Worm (Caenorhabditis elegans) whole organism, L3 larva: ENCODE data around the gene ltd-1.

Experiments
- R02D3.7 ChIP-seq: fragments of 150-350 bp; optimal IDR thresholded peaks from 2 replicates; lab custom pipeline; 2014; ENCODE audit warnings: missing biosample characterization, missing genetic modification characterization
- ama-1 ChIP-seq: fragments of 150-350 bp; optimal IDR thresholded peaks from 2 replicates; lab custom pipeline; 2018
- ceh-16 ChIP-seq: sonication (generic microtip); optimal IDR thresholded peaks from 2 replicates; lab custom pipeline; 2017; ENCODE audit warnings: missing biosample characterization, missing genetic modification characterization
- ceh-28 ChIP-seq: fragments of 150-350 bp; optimal IDR thresholded peaks from 2 replicates; lab custom pipeline; 2014; ENCODE audit warnings: missing biosample characterization, missing genetic modification reagents, missing genetic modification characterization
- ceh-82 ChIP-seq: fragments of 150-350 bp; optimal IDR thresholded peaks from 2 replicates; lab custom pipeline; 2014; ENCODE audit warnings: missing biosample characterization, missing genetic modification characterization
- ceh-9 ChIP-seq: sonication (generic microtip); optimal IDR thresholded peaks from 2 replicates; lab custom pipeline; 2018; ENCODE audit warnings: missing biosample characterization, missing genetic modification characterization
- daf-12 ChIP-seq: fragments of 150-350 bp; optimal IDR thresholded peaks from 2 replicates; lab custom pipeline; 2014; ENCODE audit warnings: missing biosample characterization, missing genetic modification reagents, missing genetic modification characterization
- egl-27 ChIP-seq: sonication (generic microtip); optimal IDR thresholded peaks from 4 replicates; lab custom pipeline; 2017; ENCODE audit warnings: missing biosample characterization, missing genetic modification reagents, missing genetic modification characterization
- egl-5 ChIP-seq: fragments of 150-350 bp; optimal IDR thresholded peaks from 2 replicates; lab custom pipeline; 2017; ENCODE audit warnings: missing biosample characterization, missing genetic modification reagents, missing genetic modification characterization, inconsistent platforms
- elt-2 ChIP-seq: sonication (generic microtip); optimal IDR thresholded peaks from 2 replicates; lab custom pipeline; 2016; ENCODE audit warnings: missing genetic modification reagents, mild to moderate bottlenecking, missing genetic modification characterization, missing compliant biosample characterization
- fkh-2 ChIP-seq: fragments of 150-350 bp; optimal IDR thresholded peaks from 2 replicates; lab custom pipeline; 2014; ENCODE audit warnings: missing biosample characterization, missing genetic modification reagents, missing genetic modification characterization
- fos-1 ChIP-seq: fragments of 150-350 bp; optimal IDR thresholded peaks from 2 replicates; lab custom pipeline; 2014; ENCODE audit warnings: missing biosample characterization, missing genetic modification characterization
- hmg-11 ChIP-seq: sonication (generic microtip); optimal IDR thresholded peaks from 2 replicates; lab custom pipeline; 2016; ENCODE audit warnings: missing genetic modification characterization, missing compliant biosample characterization
- jun-1 ChIP-seq: fragments of 150-350 bp; optimal IDR thresholded peaks from 2 replicates; lab custom pipeline; 2014; ENCODE audit warnings: missing biosample characterization, missing genetic modification reagents, missing genetic modification characterization
- lin-15B ChIP-seq: fragments of 150-350 bp; optimal IDR thresholded peaks from 2 replicates; lab custom pipeline; 2014; ENCODE audit warnings: missing biosample characterization, missing genetic modification characterization
- lin-39 ChIP-seq: fragments of 150-350 bp; optimal IDR thresholded peaks from 2 replicates; lab custom pipeline; 2018; ENCODE audit warnings: missing biosample characterization, missing genetic modification reagents, missing genetic modification characterization
- lsy-12 ChIP-seq: sonication (generic microtip); optimal IDR thresholded peaks from 2 replicates; lab custom pipeline; 2016; ENCODE audit warnings: mild to moderate bottlenecking, missing genetic modification characterization, missing compliant biosample characterization
- mdl-1 ChIP-seq: fragments of 150-350 bp; optimal IDR thresholded peaks from 2 replicates; lab custom pipeline; 2014; ENCODE audit warnings: missing biosample characterization, missing genetic modification characterization
- nfya-1 ChIP-seq: sonication (generic microtip); optimal IDR thresholded peaks from 2 replicates; lab custom pipeline; 2017; ENCODE audit warnings: missing genetic modification characterization, mild to moderate bottlenecking, missing compliant biosample characterization, antibody characterized with exemption, moderate library complexity; ENCODE audit not compliant: insufficient read depth
- nhr-11 ChIP-seq: fragments of 150-350 bp; optimal IDR thresholded peaks from 2 replicates; lab custom pipeline; 2014; ENCODE audit warnings: missing biosample characterization, missing genetic modification characterization
- nhr-12 ChIP-seq: fragments of 150-350 bp; optimal IDR thresholded peaks from 2 replicates; lab custom pipeline; 2014; ENCODE audit warnings: missing biosample characterization, missing genetic modification characterization
- nhr-23 ChIP-seq: fragments of 150-350 bp; optimal IDR thresholded peaks from 2 replicates; lab custom pipeline; 2014; ENCODE audit warnings: missing biosample characterization, missing genetic modification reagents, missing genetic modification characterization
- nhr-25 ChIP-seq: sonication (generic microtip); optimal IDR thresholded peaks from 2 replicates; lab custom pipeline; 2017; ENCODE audit warnings: missing biosample characterization, missing genetic modification characterization
- nhr-28 ChIP-seq: fragments of 150-350 bp; optimal IDR thresholded peaks from 2 replicates; lab custom pipeline; 2014; ENCODE audit warnings: missing biosample characterization, missing genetic modification characterization
- nhr-43 ChIP-seq: sonication (generic microtip); optimal IDR thresholded peaks from 2 replicates; lab custom pipeline; 2016; ENCODE audit warnings: mild to moderate bottlenecking, missing genetic modification characterization, missing compliant biosample characterization; ENCODE audit not compliant: poor library complexity, severe bottlenecking
- pha-4 ChIP-seq: fragments of 150-350 bp; optimal IDR thresholded peaks from 2 replicates; lab custom pipeline; 2014; ENCODE audit warnings: missing biosample characterization, missing genetic modification reagents, missing genetic modification characterization
- pqm-1 ChIP-seq: fragments of 150-350 bp; optimal IDR thresholded peaks from 2 replicates; lab custom pipeline; 2017; ENCODE audit warnings: missing biosample characterization, missing genetic modification characterization, inconsistent platforms
- sea-2 ChIP-seq: fragments of 150-350 bp; sonication (generic microtip); optimal IDR thresholded peaks from 4 replicates; lab custom pipeline; 2014; ENCODE audit warnings: missing biosample characterization, missing genetic modification reagents, missing genetic modification characterization
- skn-1 ChIP-seq: fragments of 150-350 bp; optimal IDR thresholded peaks from 2 replicates; lab custom pipeline; 2014; ENCODE audit warnings: missing biosample characterization, missing genetic modification characterization
- snpc-4 ChIP-seq: fragments of 150-350 bp; optimal IDR thresholded peaks from 2 replicates; lab custom pipeline; 2014; ENCODE audit warnings: missing biosample characterization, missing genetic modification characterization
- tbx-2 ChIP-seq: sonication (generic microtip); optimal IDR thresholded peaks from 2 replicates; lab custom pipeline; 2016; ENCODE audit warnings: mild to moderate bottlenecking, missing genetic modification characterization, missing compliant biosample characterization
- unc-39 ChIP-seq: sonication (generic microtip); optimal IDR thresholded peaks from 4 replicates; lab custom pipeline; 2017; ENCODE audit warnings: missing biosample characterization, missing genetic modification characterization
- zag-1 ChIP-seq: fragments of 150-350 bp; optimal IDR thresholded peaks from 2 replicates; lab custom pipeline; 2014; ENCODE audit warnings: missing biosample characterization, missing genetic modification characterization
- ztf-4 ChIP-seq: fragments of 150-350 bp; optimal IDR thresholded peaks from 2 replicates; lab custom pipeline; 2014; ENCODE audit warnings: missing biosample characterization, missing genetic modification characterization

ltd-1 gene

DNA sequence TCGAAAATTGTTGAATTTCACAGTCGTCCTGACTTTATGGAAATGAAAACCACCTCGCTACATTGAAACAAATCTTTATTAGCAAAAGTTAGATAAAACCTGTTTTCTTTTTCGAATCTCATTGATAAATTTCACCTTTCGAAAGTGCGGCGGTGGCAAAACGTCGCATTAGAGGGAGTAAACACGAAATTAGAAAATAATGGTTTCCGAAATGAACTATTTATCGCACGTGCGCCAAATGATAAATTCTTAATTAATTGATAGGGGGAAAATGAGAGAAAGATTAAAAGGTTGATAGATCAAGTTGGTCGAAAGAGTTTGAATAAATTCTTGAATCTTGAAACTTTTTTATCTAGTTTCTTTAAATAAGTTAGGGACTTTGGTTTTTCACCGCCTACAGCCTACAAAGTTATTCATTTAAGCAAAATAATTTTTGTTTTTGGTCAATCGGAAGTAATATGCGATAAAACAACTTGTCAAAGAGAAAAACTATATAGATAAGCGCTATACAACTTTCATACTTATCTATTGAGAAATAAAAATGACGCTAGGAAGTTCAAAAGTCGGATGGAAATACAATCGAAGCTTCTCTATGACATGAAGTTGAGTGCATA, 21.4 kb downstream of the ltd-1 start:
- peak; percentile 7 for TF ChIP-seq nhr-23 (tag; lab: Kevin White, UChicago)
- no peak for TF ChIP-seq zag-1 (tag; lab: Kevin White, UChicago)
- TF ChIP-seq ceh-16 (tag; lab: Kevin White, UChicago) = no peak
- TF ChIP-seq nhr-43 (tag; lab: Kevin White, UChicago) = peak; percentile 38
- TF ChIP-seq elt-2 (tag; lab: Kevin White, UChicago) = peak; percentile 72
- peak; percentile 32 for TF ChIP-seq pqm-1 (tag; lab: Kevin White, UChicago)

DNA sequence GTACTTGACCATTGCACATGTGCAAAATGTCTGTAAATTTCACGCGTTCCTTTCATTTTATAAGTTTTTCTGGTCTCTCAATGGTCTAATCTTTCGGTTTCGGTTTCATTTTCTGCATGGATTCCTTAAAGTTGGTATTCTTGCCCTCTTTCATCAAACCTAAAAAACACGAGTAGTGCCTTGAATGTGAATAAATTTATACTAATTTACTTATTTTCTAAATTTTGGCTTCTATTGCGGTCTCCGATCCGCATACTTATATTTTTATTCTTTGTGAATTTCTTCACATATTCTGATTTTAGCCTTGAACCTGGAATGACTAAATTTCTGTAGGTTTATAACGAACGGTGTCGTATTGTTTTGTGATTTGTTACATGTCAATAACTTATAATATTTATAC, 26.6 kb downstream of the ltd-1 start, which contains the start of gene pdha-1:
TSS of gene pdha-1 (plus strand) at position 301 of the 400 bp plus-strand sequence.
- TF ChIP-seq ztf-4 (tag; lab: Kevin White, UChicago) (no peak), zag-1 (tag; lab: Kevin White, UChicago) (no peak), sea-2 (GFP tag; lab: Kevin White, UChicago) (no peak), mdl-1 (no peak), nhr-25 (no peak), nhr-12 (tag; lab: Kevin White, UChicago) (no peak), lsy-12 (tag; lab: Kevin White, UChicago) (no peak), unc-39 (no peak), nhr-28 (tag; lab: Kevin White, UChicago) (no peak), ama-1 (lab: Kevin White, UChicago) (no peak), ceh-9 (no peak), egl-27 (tag; lab: Kevin White, UChicago) (no peak), tbx-2 (tag; lab: Kevin White, UChicago) (no peak), jun-1 (no peak), nfya-1 (no peak), nhr-43 (tag; lab: Kevin White, UChicago) (no peak), skn-1 (tag; lab: Kevin White, UChicago) (no peak), ceh-28 (tag; lab: Kevin White, UChicago) (no peak), ceh-16 (tag; lab: Kevin White, UChicago) (no peak)

DNA sequence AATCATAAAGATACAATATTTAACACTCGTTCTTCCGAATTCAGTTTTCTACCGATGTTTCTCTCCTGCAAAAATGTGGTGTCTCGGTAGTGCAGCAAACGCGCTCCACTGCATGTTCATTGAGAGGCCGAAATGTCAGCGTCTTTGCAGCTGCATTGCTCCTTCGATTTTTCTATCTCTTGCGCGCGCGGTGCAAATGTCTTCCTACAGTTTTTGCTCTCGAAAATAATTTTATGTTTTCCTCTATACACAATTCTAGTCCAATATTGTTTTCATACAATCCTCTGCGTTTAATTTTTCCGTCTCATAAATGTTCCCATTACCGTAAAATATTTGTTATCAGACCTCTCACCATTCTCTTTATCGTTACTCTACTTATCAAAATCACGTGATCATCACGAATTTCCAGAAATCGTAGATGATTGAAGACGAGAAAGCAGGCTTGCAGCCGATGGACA, 30.2 kb downstream of the ltd-1 start, which contains the start of gene ufd-2:
TSS of gene ufd-2 (plus strand) at position 408 of the 458 bp plus-strand sequence.
- TF ChIP-seq fos-1 (tag; lab: Kevin White, UChicago) = no peak
- no peak for TF ChIP-seq egl-27 (tag; lab: Kevin White, UChicago)
- peak; percentile 36 for TF ChIP-seq nhr-43 (tag; lab: Kevin White, UChicago)
- TF ChIP-seq pqm-1 (tag; lab: Kevin White, UChicago) = peak; percentile 39
- peak; percentile 81 for TF ChIP-seq elt-2 (tag; lab: Kevin White, UChicago)
- peak; percentile 68 for TF ChIP-seq snpc-4 (tag; lab: Kevin White, UChicago)
- TF ChIP-seq hmg-11 (tag; lab: Kevin White, UChicago) = peak; percentile 22
- TF ChIP-seq nfya-1 = peak; percentile 75
- TF ChIP-seq ceh-82 (tag; lab: Kevin White, UChicago) = no peak
- peak; percentile 23 for TF ChIP-seq lsy-12 (tag; lab: Kevin White, UChicago)
- peak; percentile 9 for TF ChIP-seq egl-5 (tag; lab: Kevin White, UChicago)
- no peak for TF ChIP-seq daf-12
- peak; percentile 83 for TF ChIP-seq lin-39 (tag; lab: Kevin White, UChicago)
- TF ChIP-seq R02D3.7 (tag; lab: Kevin White, UChicago) = peak; percentile 42
- peak; percentile 82 for TF ChIP-seq pha-4
- peak; percentile 77 for TF ChIP-seq skn-1 (tag; lab: Kevin White, UChicago)
- peak; percentile 32 for TF ChIP-seq jun-1
- TF ChIP-seq nhr-25 = peak; percentile 80
- TF ChIP-seq lin-15B = peak; percentile 96

DNA sequence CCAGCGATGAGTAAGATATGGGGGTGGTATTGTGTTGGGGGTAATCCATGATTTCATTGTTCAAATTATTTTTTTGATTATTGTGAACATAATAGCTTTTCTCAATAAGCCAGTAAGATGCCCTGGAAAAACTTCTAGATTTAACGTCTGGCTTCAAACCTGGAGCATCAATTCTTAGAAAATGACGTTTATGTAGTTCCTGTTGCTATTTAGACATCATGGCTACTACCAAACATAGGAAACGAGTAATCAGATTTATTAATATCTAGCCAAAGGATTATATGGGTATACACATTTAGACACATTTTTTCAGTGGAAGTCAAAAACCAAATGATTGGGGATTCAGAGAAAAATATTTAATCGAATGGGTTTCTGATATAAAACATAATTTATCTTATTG, 33.0 kb downstream of the ltd-1 start:
- TF ChIP-seq nhr-23 (tag; lab: Kevin White, UChicago) (no peak), nhr-11 (peak; percentile 81), ceh-16 (tag; lab: Kevin White, UChicago) (no peak), ama-1 (lab: Kevin White, UChicago) (no peak)

DNA sequence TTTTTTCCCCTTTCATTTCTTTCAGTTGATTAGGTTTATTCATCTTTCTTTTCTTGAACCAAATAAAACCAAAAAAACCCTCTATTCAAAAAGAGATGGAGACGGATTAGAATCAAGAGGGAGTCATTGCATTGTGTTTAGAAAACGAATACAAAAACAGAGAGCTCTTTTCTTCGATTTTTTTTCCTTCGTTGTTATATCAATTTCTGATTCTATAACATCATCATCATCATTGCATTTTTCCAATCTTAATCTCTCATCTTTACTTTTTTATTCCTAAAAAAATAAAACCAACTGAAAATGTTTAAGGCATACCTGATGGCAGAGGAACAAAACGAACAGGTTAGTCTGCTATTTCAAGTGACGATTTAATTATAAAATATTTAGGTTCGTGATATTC, 33.8 kb downstream of the ltd-1 start, which contains the start of gene T05H10.8:
TSS of gene T05H10.8 (plus strand) at position 301 of the 400 bp plus-strand sequence.
- TF ChIP-seq ceh-16 (tag; lab: Kevin White, UChicago) (no peak), fkh-2 (tag; lab: Kevin White, UChicago) (no peak)
